Worm (Caenorhabditis elegans) whole organism, L4 larva: Measurements from ENCODE around the gene flad-1.

Experiments
- F10B5.3 ChIP-seq: sonication (generic microtip); optimal IDR thresholded peaks from 2 replicates; lab custom pipeline; 2016; ENCODE audit warnings: mild to moderate bottlenecking, missing genetic modification characterization, missing compliant biosample characterization
- T20F7.1 ChIP-seq: fragments of 200-800 bp; sonication (Bioruptor generic); optimal IDR thresholded peaks from 2 replicates; lab custom pipeline; 2018; ENCODE audit warnings: mild to moderate bottlenecking, missing genetic modification characterization, missing compliant biosample characterization
- Y5F2A.4 ChIP-seq: fragments of 200-800 bp; sonication (Bioruptor generic); optimal IDR thresholded peaks from 2 replicates; lab custom pipeline; 2018; ENCODE audit warnings: mild to moderate bottlenecking, missing genetic modification characterization, missing compliant biosample characterization
- aha-1 ChIP-seq: fragments of 150-350 bp; peaks from one replicate; lab custom pipeline; 2014; ENCODE audit warnings: missing biosample characterization, missing genetic modification characterization
- ceh-32 ChIP-seq: sonication (generic microtip); optimal IDR thresholded peaks from 2 replicates; lab custom pipeline; 2016; ENCODE audit warnings: mild to moderate bottlenecking, missing genetic modification characterization, missing compliant biosample characterization; ENCODE audit not compliant: poor library complexity
- ceh-44 ChIP-seq: fragments of 200-800 bp; sonication (Bioruptor generic); IDR thresholded peaks from 2 replicates; pipeline ENCODE4 v1.3.6; 2022; ENCODE audit warnings: missing genetic modification reagents, missing genetic modification characterization, missing compliant biosample characterization
- ceh-82 ChIP-seq: sonication (generic microtip); optimal IDR thresholded peaks from 2 replicates; lab custom pipeline; 2017; ENCODE audit warnings: missing biosample characterization, missing genetic modification characterization
- ces-1 ChIP-seq: fragments of 150-350 bp; sonication (generic microtip); optimal IDR thresholded peaks from 4 replicates; lab custom pipeline; 2014; ENCODE audit warnings: missing biosample characterization, missing genetic modification reagents, missing genetic modification characterization
- daf-16 ChIP-seq, 3 experiments: sonication (generic microtip); optimal IDR thresholded peaks; 2 replicates each; lab custom pipeline; 2016 to 2017; ENCODE audit warnings: missing genetic modification characterization in 3 of 3, missing genetic modification reagents in 3 of 3, mild to moderate bottlenecking in 2 of 3, missing compliant biosample characterization in 2 of 3, missing biosample characterization in 1 of 3, moderate library complexity in 1 of 3
- daf-19 ChIP-seq: fragments of 200-800 bp; sonication (Bioruptor generic); conservative IDR thresholded peaks from 2 replicates; pipeline ENCODE4 v1.3.6; 2022; ENCODE audit warnings: missing genetic modification characterization, missing compliant biosample characterization
- duxl-1 ChIP-seq: sonication (generic microtip); optimal IDR thresholded peaks from 2 replicates; lab custom pipeline; 2016; ENCODE audit warnings: mild to moderate bottlenecking, missing genetic modification characterization, moderate library complexity, missing compliant biosample characterization; ENCODE audit not compliant: poor library complexity
- egl-43 ChIP-seq: fragments of 200-800 bp; sonication (Bioruptor generic); IDR thresholded peaks from 2 replicates; pipeline ENCODE4 v1.3.6; 2022; ENCODE audit warnings: missing genetic modification reagents, missing genetic modification characterization, missing compliant biosample characterization
- hif-1 ChIP-seq, 2 experiments: sonication (generic microtip); optimal IDR thresholded peaks; 2 replicates each; lab custom pipeline; 2016 to 2017; ENCODE audit warnings: missing compliant biosample characterization in 2 of 2, missing genetic modification characterization in 2 of 2, missing genetic modification reagents in 2 of 2, missing genotype in 2 of 2, mild to moderate bottlenecking in 1 of 2
- lim-7 ChIP-seq: fragments of 200-800 bp; sonication (Bioruptor generic); IDR thresholded peaks from 2 replicates; pipeline ENCODE4 v1.3.6; 2022; ENCODE audit warnings: missing genetic modification characterization, missing compliant biosample characterization
- lin-13 ChIP-seq: fragments of 150-350 bp; optimal IDR thresholded peaks from 2 replicates; lab custom pipeline; 2014; ENCODE audit warnings: missing biosample characterization, missing genetic modification reagents, missing genetic modification characterization
- lin-38 ChIP-seq: fragments of 200-800 bp; sonication (Bioruptor generic); IDR thresholded peaks from 2 replicates; pipeline ENCODE4 v1.3.6; 2022; ENCODE audit warnings: missing genetic modification reagents, missing genetic modification characterization, missing compliant biosample characterization
- lsy-2 ChIP-seq, 2 experiments: fragments of 150-350 bp in 1 of 2; sonication (generic microtip) in 1 of 2; optimal IDR thresholded peaks; 2 replicates each; lab custom pipeline; 2014 to 2017; ENCODE audit warnings: missing biosample characterization in 2 of 2, missing genetic modification characterization in 2 of 2
- madf-9 ChIP-seq: fragments of 200-800 bp; sonication (Bioruptor generic); conservative IDR thresholded peaks from 2 replicates; pipeline ENCODE4 v1.3.6; 2022; ENCODE audit warnings: missing genetic modification reagents, missing genetic modification characterization, missing compliant biosample characterization
- mdt-29 ChIP-seq: fragments of 200-800 bp; sonication (Bioruptor generic); IDR thresholded peaks from 2 replicates; pipeline ENCODE4 v1.3.6; 2022; ENCODE audit warnings: missing genetic modification reagents, missing genetic modification characterization, missing compliant biosample characterization
- nhr-10 ChIP-seq: fragments of 150-350 bp; optimal IDR thresholded peaks from 2 replicates; lab custom pipeline; 2014; ENCODE audit warnings: missing biosample characterization, missing genetic modification characterization
- nhr-11 ChIP-seq: fragments of 150-350 bp; optimal IDR thresholded peaks from 2 replicates; lab custom pipeline; 2014; ENCODE audit warnings: missing biosample characterization, missing genetic modification characterization
- nhr-42 ChIP-seq: fragments of 200-800 bp; sonication (Bioruptor generic); IDR thresholded peaks from 2 replicates; pipeline ENCODE4 v1.3.6; 2022; ENCODE audit warnings: missing genetic modification characterization, missing compliant biosample characterization
- nhr-48 ChIP-seq: sonication (generic microtip); optimal IDR thresholded peaks from 2 replicates; lab custom pipeline; 2016; ENCODE audit warnings: mild to moderate bottlenecking, missing genetic modification characterization, missing compliant biosample characterization
- nhr-6 ChIP-seq: fragments of 150-350 bp; optimal IDR thresholded peaks from 2 replicates; lab custom pipeline; 2014; ENCODE audit warnings: missing biosample characterization, missing genetic modification characterization
- php-3 ChIP-seq: fragments of 200-800 bp; sonication (Bioruptor generic); IDR thresholded peaks from 2 replicates; pipeline ENCODE4 v1.3.6; 2022; ENCODE audit warnings: missing genetic modification reagents, missing genetic modification characterization, missing compliant biosample characterization
- saeg-2 ChIP-seq: fragments of 200-800 bp; sonication (Bioruptor generic); IDR thresholded peaks from 2 replicates; pipeline ENCODE4 v1.3.6; 2022; ENCODE audit warnings: missing genetic modification reagents, missing genetic modification characterization, missing compliant biosample characterization
- unc-62 ChIP-seq, 3 experiments: fragments of 150-350 bp in 1 of 3; sonication (generic microtip); optimal IDR thresholded peaks in 2 of 3; peaks in 1 of 3; 1 replicate in 1 of 3; 2 replicates in 2 of 3; lab custom pipeline; 2014 to 2017; ENCODE audit warnings: missing biosample characterization in 3 of 3, missing genetic modification characterization in 3 of 3, missing genetic modification reagents in 3 of 3, missing genotype in 1 of 3
- zfp-2 ChIP-seq: sonication (generic microtip); optimal IDR thresholded peaks from 2 replicates; lab custom pipeline; 2016; ENCODE audit warnings: mild to moderate bottlenecking, missing genetic modification characterization, missing compliant biosample characterization
- zip-2 ChIP-seq: fragments of 150-350 bp; optimal IDR thresholded peaks from 2 replicates; lab custom pipeline; 2014; ENCODE audit warnings: missing biosample characterization, missing genetic modification characterization

flad-1 gene

ce11 chrII:9904459-9904858 lies 39.5 kb upstream of the flad-1 start:
- TF ChIP-seq ces-1 (GFP tag; lab: Kevin White, UChicago) (no peak), unc-62 (GFP tag; optimal IDR thresholded peaks at IDR 0.05 in 1 of 2; lab: Kevin White, UChicago) (peak in 1 of 2 experiments; percentile 97), unc-62 (tag; optimal IDR thresholded peaks at IDR 0.05; lab: Kevin White, UChicago) (no peak)

ce11 chrII:9914999-9915398 lies 28.9 kb upstream of the flad-1 start, which contains the start of gene F26C11.3:
TSS of gene F26C11.3 (minus strand) at chrII:9915099.
- TF ChIP-seq duxl-1 (tag; lab: Kevin White, UChicago): no peak
- TF ChIP-seq daf-19 (GFP tag; lab: Robert Waterston, UW): no peak
- no peak for TF ChIP-seq nhr-6 (tag; lab: Kevin White, UChicago)
- TF ChIP-seq ceh-44: no peak
- no peak for TF ChIP-seq nhr-11 (tag; lab: Kevin White, UChicago)
- no peak for TF ChIP-seq lin-13 (GFP tag; lab: Kevin White, UChicago)
- TF ChIP-seq zip-2: no peak
- no peak for TF ChIP-seq nhr-10
- TF ChIP-seq egl-43: no peak
- no peak for TF ChIP-seq ceh-82
- no peak for TF ChIP-seq saeg-2 (GFP tag; lab: Robert Waterston, UW)
- TF ChIP-seq zfp-2: no peak
- TF ChIP-seq F10B5.3 (tag; lab: Kevin White, UChicago): no peak
- TF ChIP-seq madf-9 (GFP tag; lab: Robert Waterston, UW): no peak
- TF ChIP-seq ceh-32 (tag; lab: Kevin White, UChicago): no peak
- no peak for TF ChIP-seq T20F7.1 (GFP tag; lab: Kevin White, UChicago)
- no peak for TF ChIP-seq hif-1 (tag; optimal IDR thresholded peaks at IDR 0.05; lab: Kevin White, UChicago)
- no peak for TF ChIP-seq mdt-29 (GFP tag; lab: Robert Waterston, UW)
- no peak for TF ChIP-seq lim-7 (GFP tag; lab: Robert Waterston, UW)

- TF ChIP-seq lsy-2 (tag; optimal IDR thresholded peaks at IDR 0.05; lab: Kevin White, UChicago): no peak
These were observed 27.8 kb upstream of the flad-1 start, which contains the start of gene F26C11.4 for ce11 chrII:9916177-9916576. TSS of gene F26C11.4 (minus strand) at chrII:9916277.

ce11 chrII:9917904-9918303 lies 26.0 kb upstream of the flad-1 start, which contains the start of gene C05C10.8:
TSS of gene C05C10.8 (minus strand) at chrII:9918004.
- no peak for TF ChIP-seq nhr-42 (GFP tag; lab: Robert Waterston, UW)

ce11 chrII:9920468-9920867 lies 23.5 kb upstream of the flad-1 start, which contains the start of gene pho-10:
TSS of gene pho-10 (minus strand) at chrII:9920568.
- TF ChIP-seq nhr-48 (tag; lab: Kevin White, UChicago) (no peak), daf-16 (GFP tag; optimal IDR thresholded peaks at IDR 0.05; lab: Kevin White, UChicago) (no peak), daf-16 (tag; optimal IDR thresholded peaks at IDR 0.05; lab: Kevin White, UChicago) (no peak), nhr-6 (tag; lab: Kevin White, UChicago) (no peak), nhr-42 (GFP tag; lab: Robert Waterston, UW) (no peak), Y5F2A.4 (GFP tag; lab: Kevin White, UChicago) (no peak)

- TF ChIP-seq lin-38 (GFP tag; lab: Robert Waterston, UW): no peak
- peak in 1 of 2 experiments; percentile 42 for TF ChIP-seq unc-62 (GFP tag; optimal IDR thresholded peaks at IDR 0.05 in 1 of 2; lab: Kevin White, UChicago)
- TF ChIP-seq unc-62 (tag; optimal IDR thresholded peaks at IDR 0.05; lab: Kevin White, UChicago): no peak
- no peak for TF ChIP-seq php-3 (GFP tag; lab: Robert Waterston, UW)
- peak; percentile 72 for TF ChIP-seq aha-1 (tag; lab: Kevin White, UChicago)
- TF ChIP-seq daf-19 (GFP tag; lab: Robert Waterston, UW): no peak
These were observed 22.2 kb upstream of the flad-1 start, which contains the start of gene C05C10.2 for ce11 chrII:9921622-9922269. TSS of gene C05C10.2 (plus strand) at chrII:9922219.
